Worm (Caenorhabditis elegans) whole organism, mixed stage, embryonic: ENCODE results near the gene Y69H2.7.

Experiments used
- M03D4.4 ChIP-seq: sonication (generic microtip); optimal IDR thresholded peaks from 2 replicates; lab custom pipeline; 2017; ENCODE audit warnings: mild to moderate bottlenecking, missing genetic modification characterization, missing compliant biosample characterization
- bed-3 ChIP-seq: fragments of 200-800 bp; sonication (Bioruptor generic); optimal IDR thresholded peaks from 3 replicates; lab custom pipeline; 2018; ENCODE audit warnings: mild to moderate bottlenecking, missing genetic modification characterization, moderate library complexity, missing compliant biosample characterization
- blmp-1 ChIP-seq: fragments of 150-350 bp; optimal IDR thresholded peaks from 2 replicates; lab custom pipeline; 2014; ENCODE audit warnings: missing biosample characterization, missing genetic modification characterization
- ceh-39 ChIP-seq: fragments of 150-350 bp; optimal IDR thresholded peaks from 2 replicates; lab custom pipeline; 2014; ENCODE audit warnings: missing biosample characterization, missing genetic modification characterization
- ceh-43 ChIP-seq: fragments of 200-800 bp; sonication (Bioruptor generic); optimal IDR thresholded peaks from 2 replicates; lab custom pipeline; 2018; ENCODE audit warnings: mild to moderate bottlenecking, missing genetic modification characterization, moderate library complexity, missing compliant biosample characterization
- ceh-83 ChIP-seq: fragments of 200-800 bp; sonication (Bioruptor generic); optimal IDR thresholded peaks from 2 replicates; lab custom pipeline; 2018; ENCODE audit warnings: mild to moderate bottlenecking, missing genetic modification characterization, missing compliant biosample characterization
- ces-1 ChIP-seq: fragments of 150-350 bp; optimal IDR thresholded peaks from 2 replicates; lab custom pipeline; 2014; ENCODE audit warnings: missing biosample characterization, missing genetic modification reagents, missing genetic modification characterization
- cnd-1 ChIP-seq: fragments of 200-800 bp; sonication (Bioruptor generic); optimal IDR thresholded peaks from 2 replicates; lab custom pipeline; 2018; ENCODE audit warnings: mild to moderate bottlenecking, missing genetic modification characterization, missing compliant biosample characterization
- drap-1 ChIP-seq: fragments of 200-800 bp; sonication (Bioruptor generic); optimal IDR thresholded peaks from 3 replicates; lab custom pipeline; 2018; ENCODE audit warnings: mild to moderate bottlenecking, missing genetic modification characterization, missing compliant biosample characterization
- elt-1 ChIP-seq: sonication (generic microtip); optimal IDR thresholded peaks from 2 replicates; lab custom pipeline; 2017; ENCODE audit warnings: missing genetic modification characterization, mild to moderate bottlenecking, missing compliant biosample characterization, antibody characterized with exemption, moderate library complexity, borderline replicate concordance; ENCODE audit not compliant: insufficient read depth
- elt-3 ChIP-seq: fragments of 150-350 bp; optimal IDR thresholded peaks from 2 replicates; lab custom pipeline; 2014; ENCODE audit warnings: missing biosample characterization, missing genetic modification characterization
- ham-2 ChIP-seq: fragments of 200-800 bp; sonication (Bioruptor generic); optimal IDR thresholded peaks from 2 replicates; lab custom pipeline; 2018; ENCODE audit warnings: mild to moderate bottlenecking, missing genetic modification characterization, missing compliant biosample characterization
- hlh-1 ChIP-seq: fragments of 150-350 bp; optimal IDR thresholded peaks from 2 replicates; lab custom pipeline; 2014; ENCODE audit warnings: missing biosample characterization, missing genetic modification reagents, missing genetic modification characterization
- lin-13 ChIP-seq: fragments of 150-350 bp; optimal IDR thresholded peaks from 2 replicates; lab custom pipeline; 2014; ENCODE audit warnings: missing biosample characterization, missing genetic modification characterization
- lin-32 ChIP-seq: fragments of 200-800 bp; sonication (Bioruptor generic); optimal IDR thresholded peaks from 2 replicates; lab custom pipeline; 2018; ENCODE audit warnings: mild to moderate bottlenecking, missing genetic modification characterization, missing compliant biosample characterization
- lsy-2 ChIP-seq: fragments of 150-350 bp; optimal IDR thresholded peaks from 2 replicates; lab custom pipeline; 2014; ENCODE audit warnings: missing biosample characterization, missing genetic modification characterization
- mab-5 ChIP-seq: fragments of 150-350 bp; optimal IDR thresholded peaks from 2 replicates; lab custom pipeline; 2014; ENCODE audit warnings: missing biosample characterization, missing genetic modification characterization
- mep-1 ChIP-seq: fragments of 150-350 bp; optimal IDR thresholded peaks from 2 replicates; lab custom pipeline; 2017; ENCODE audit warnings: missing biosample characterization, missing genetic modification reagents, missing genetic modification characterization, inconsistent platforms
- mls-2 ChIP-seq: sonication (generic microtip); optimal IDR thresholded peaks from 2 replicates; lab custom pipeline; 2016; ENCODE audit warnings: mild to moderate bottlenecking, missing genetic modification characterization, moderate library complexity, missing compliant biosample characterization
- nhr-12 ChIP-seq: fragments of 150-350 bp; optimal IDR thresholded peaks from 2 replicates; lab custom pipeline; 2014; ENCODE audit warnings: missing biosample characterization, missing genetic modification characterization
- nhr-2 ChIP-seq: fragments of 150-350 bp; optimal IDR thresholded peaks from 2 replicates; lab custom pipeline; 2014; ENCODE audit warnings: missing biosample characterization, missing genetic modification characterization
- nhr-237 ChIP-seq: fragments of 150-350 bp; optimal IDR thresholded peaks from 2 replicates; lab custom pipeline; 2014; ENCODE audit warnings: missing biosample characterization, missing genetic modification characterization
- nhr-28 ChIP-seq: fragments of 150-350 bp; optimal IDR thresholded peaks from 2 replicates; lab custom pipeline; 2014; ENCODE audit warnings: missing biosample characterization, missing genetic modification characterization
- pha-4 ChIP-seq: fragments of 150-350 bp; optimal IDR thresholded peaks from 2 replicates; lab custom pipeline; 2018; ENCODE audit warnings: missing biosample characterization, missing genetic modification reagents, missing genetic modification characterization
- sem-2 ChIP-seq: fragments of 200-800 bp; sonication (Bioruptor generic); optimal IDR thresholded peaks from 2 replicates; lab custom pipeline; 2018; ENCODE audit warnings: mild to moderate bottlenecking, missing genetic modification characterization, missing compliant biosample characterization
- snpc-4 ChIP-seq: fragments of 150-350 bp; optimal IDR thresholded peaks from 2 replicates; lab custom pipeline; 2014; ENCODE audit warnings: missing biosample characterization, missing genetic modification characterization
- sptf-1 ChIP-seq: sonication (generic microtip); optimal IDR thresholded peaks from 2 replicates; lab custom pipeline; 2017; ENCODE audit warnings: mild to moderate bottlenecking, missing genetic modification characterization, moderate library complexity, missing compliant biosample characterization
- tbx-8 ChIP-seq: fragments of 200-800 bp; sonication (Bioruptor generic); optimal IDR thresholded peaks from 2 replicates; lab custom pipeline; 2018; ENCODE audit warnings: mild to moderate bottlenecking, missing genetic modification characterization, moderate library complexity, missing compliant biosample characterization
- unc-120 ChIP-seq: sonication (generic microtip); optimal IDR thresholded peaks from 2 replicates; lab custom pipeline; 2017; ENCODE audit warnings: missing genetic modification characterization, missing compliant biosample characterization; ENCODE audit not compliant: poor library complexity, severe bottlenecking
- unc-39 ChIP-seq: fragments of 150-350 bp; optimal IDR thresholded peaks from 2 replicates; lab custom pipeline; 2014; ENCODE audit warnings: missing biosample characterization, missing genetic modification characterization
- unc-62 ChIP-seq: fragments of 150-350 bp; optimal IDR thresholded peaks from 2 replicates; lab custom pipeline; 2014; ENCODE audit warnings: missing biosample characterization, missing genetic modification reagents, missing genetic modification characterization
- ztf-11 ChIP-seq: fragments of 150-350 bp; optimal IDR thresholded peaks from 2 replicates; lab custom pipeline; 2014; ENCODE audit warnings: missing biosample characterization, missing genetic modification characterization

Y69H2.7 gene

ce11 chrV:18722510-18723299 lies 32.9 kb downstream of the Y69H2.7 start:
- no peak for TF ChIP-seq lin-32
- TF ChIP-seq blmp-1 (tag; lab: Kevin White, UChicago) = no peak
- no peak for TF ChIP-seq ham-2 (GFP tag; lab: Kevin White, UChicago)
- TF ChIP-seq bed-3 (GFP tag; lab: Kevin White, UChicago) = no peak
- TF ChIP-seq ces-1 = no peak
- no peak for TF ChIP-seq cnd-1 (tag; lab: Kevin White, UChicago)
- TF ChIP-seq tbx-8 (GFP tag; lab: Kevin White, UChicago) = no peak
- TF ChIP-seq unc-120 (tag; lab: Kevin White, UChicago) = no peak
- no peak for TF ChIP-seq elt-1 (tag; lab: Kevin White, UChicago)
- no peak for TF ChIP-seq lsy-2 (tag; lab: Kevin White, UChicago)
- TF ChIP-seq ceh-43 (GFP tag; lab: Kevin White, UChicago) = no peak
- TF ChIP-seq M03D4.4 (tag; lab: Kevin White, UChicago) = no peak
- TF ChIP-seq hlh-1 = no peak
- TF ChIP-seq nhr-28 (tag; lab: Kevin White, UChicago) = no peak
- TF ChIP-seq nhr-237 (tag; lab: Kevin White, UChicago) = no peak

ce11 chrV:18723604-18724003 lies 33.8 kb downstream of the Y69H2.7 start:
- TF ChIP-seq elt-1 (tag; lab: Kevin White, UChicago) (no peak), mep-1 (tag; lab: Kevin White, UChicago) (peak; percentile 80), sem-2 (GFP tag; lab: Kevin White, UChicago) (no peak), ceh-83 (GFP tag; lab: Kevin White, UChicago) (no peak), nhr-12 (tag; lab: Kevin White, UChicago) (no peak), elt-3 (tag; lab: Kevin White, UChicago) (peak; percentile 13), lin-32 (peak; percentile 3), tbx-8 (GFP tag; lab: Kevin White, UChicago) (no peak), drap-1 (GFP tag; lab: Kevin White, UChicago) (no peak), nhr-28 (tag; lab: Kevin White, UChicago) (no peak), pha-4 (tag; lab: Kevin White, UChicago) (peak; percentile 97), ztf-11 (tag; lab: Kevin White, UChicago) (peak; percentile 22), sptf-1 (tag; lab: Kevin White, UChicago) (no peak), lsy-2 (tag; lab: Kevin White, UChicago) (peak; percentile 89), unc-120 (tag; lab: Kevin White, UChicago) (peak; percentile 52), unc-39 (tag; lab: Kevin White, UChicago) (no peak), mls-2 (tag; lab: Kevin White, UChicago) (peak; percentile 24), nhr-237 (tag; lab: Kevin White, UChicago) (peak; percentile 93), ceh-43 (GFP tag; lab: Kevin White, UChicago) (no peak), ces-1 (peak; percentile 96), mab-5 (tag; lab: Kevin White, UChicago) (peak; percentile 86), snpc-4 (tag; lab: Kevin White, UChicago) (no peak), lin-13 (tag; lab: Kevin White, UChicago) (peak; percentile 86), M03D4.4 (tag; lab: Kevin White, UChicago) (no peak), cnd-1 (tag; lab: Kevin White, UChicago) (peak; percentile 50), unc-62 (peak; percentile 83), nhr-2 (tag; lab: Kevin White, UChicago) (peak; percentile 83), ceh-39 (tag; lab: Kevin White, UChicago) (peak; percentile 99), hlh-1 (peak; percentile 92)

- TF ChIP-seq elt-1 (tag; lab: Kevin White, UChicago) (no peak), tbx-8 (GFP tag; lab: Kevin White, UChicago) (no peak)
These were observed 34.3 kb downstream of the Y69H2.7 start for ce11 chrV:18724076-18724475.

- TF ChIP-seq elt-3 (tag; lab: Kevin White, UChicago) = no peak
- no peak for TF ChIP-seq unc-120 (tag; lab: Kevin White, UChicago)
- no peak for TF ChIP-seq ceh-39 (tag; lab: Kevin White, UChicago)
- no peak for TF ChIP-seq sptf-1 (tag; lab: Kevin White, UChicago)
- TF ChIP-seq lsy-2 (tag; lab: Kevin White, UChicago) = no peak
- peak; percentile 68 for TF ChIP-seq ces-1
- no peak for TF ChIP-seq drap-1 (GFP tag; lab: Kevin White, UChicago)
- no peak for TF ChIP-seq ceh-83 (GFP tag; lab: Kevin White, UChicago)
- TF ChIP-seq nhr-237 (tag; lab: Kevin White, UChicago) = no peak
These were observed 36.1 kb downstream of the Y69H2.7 start for ce11 chrV:18725858-18726257.
